Worm (Caenorhabditis elegans): ENCODE data around the gene usp-50.

DNA sequence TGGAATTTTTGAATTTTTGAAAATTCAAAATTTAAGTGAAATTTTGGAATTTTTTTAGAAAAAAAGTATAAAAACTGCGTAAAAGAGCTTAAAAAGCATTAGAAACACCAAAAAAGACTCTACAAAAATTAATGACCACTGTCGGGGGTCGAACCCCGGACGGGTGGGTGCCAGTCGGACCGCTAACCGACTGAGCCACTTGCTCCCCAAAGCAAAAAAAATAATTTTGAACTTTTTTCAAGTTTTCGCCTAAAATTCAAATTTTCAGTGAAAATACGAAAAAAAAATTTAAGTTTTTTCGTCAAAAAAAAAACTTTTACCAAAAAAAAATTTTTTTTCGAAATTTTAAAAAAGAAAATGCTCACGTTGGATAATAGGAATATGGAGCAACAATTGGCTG is 22.6 kb downstream of the usp-50 start:
- TF ChIP-seq elt-3 (tag; optimal IDR thresholded peaks at IDR 0.05) (no peak), mls-2 (tag; optimal IDR thresholded peaks at IDR 0.05) (no peak), lin-13 (tag; optimal IDR thresholded peaks at IDR 0.05) (no peak), ztf-11 (tag; optimal IDR thresholded peaks at IDR 0.05) (no peak), snpc-4 (tag; optimal IDR thresholded peaks at IDR 0.05) (no peak), mab-5 (tag; optimal IDR thresholded peaks at IDR 0.05) (no peak), nhr-2 (tag; optimal IDR thresholded peaks at IDR 0.05) (no peak), elt-1 (tag; optimal IDR thresholded peaks at IDR 0.05; ENCODE audit: borderline replicate concordance, insufficient read depth) (no peak)
